Worm (Caenorhabditis elegans): ENCODE measurements around the gene R07D5.2.

DNA sequence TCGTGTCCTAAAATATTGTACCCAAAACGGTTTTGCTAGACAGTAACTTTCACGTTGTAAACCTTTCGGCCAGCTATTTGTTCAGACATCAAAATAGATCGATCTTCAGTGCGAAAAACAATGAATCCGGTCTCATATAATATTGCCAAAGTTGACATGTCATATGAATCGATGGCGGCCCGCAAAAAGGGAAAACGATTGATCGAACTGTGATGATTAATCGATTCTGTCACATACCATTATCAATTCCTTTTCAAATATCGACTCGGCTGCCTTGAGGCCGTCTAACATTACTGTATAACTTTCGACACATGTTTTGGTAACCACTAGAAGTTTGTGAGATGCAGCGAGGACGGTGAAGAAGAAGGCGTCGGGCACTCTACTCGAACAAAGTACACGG is 43.5 kb downstream of the R07D5.2 start:
- no peak for TF ChIP-seq ref-1 (GFP tag; conservative IDR thresholded peaks at IDR 0.05)
- TF ChIP-seq T22C8.4 (GFP tag; IDR thresholded peaks at IDR 0.05) = no peak
- TF ChIP-seq cog-1 (tag; optimal IDR thresholded peaks at IDR 0.05) = no peak
- no peak for TF ChIP-seq flt-1 (GFP tag; IDR thresholded peaks at IDR 0.05)
- TF ChIP-seq tab-1 (GFP tag; IDR thresholded peaks at IDR 0.05) = no peak
- TF ChIP-seq klf-2 (GFP tag; conservative IDR thresholded peaks at IDR 0.05) = no peak
- TF ChIP-seq ztf-23 (GFP tag; IDR thresholded peaks at IDR 0.05) = no peak
- TF ChIP-seq ztf-29 (GFP tag; IDR thresholded peaks at IDR 0.05) = no peak
